Fruit fly (Drosophila melanogaster): ENCODE results near the gene CG12057.
A peak's percentile ranks its signal among the peaks of the same experiment; 100 is the strongest.

CG12057 gene

dm6 chrX:9155715-9156387, 35.6 kb upstream of the CG12057 start:
- TF ChIP-seq CG14655 (GFP tag; optimal IDR thresholded peaks at IDR 0.05) (peak; percentile 54), CG8159 (tag; optimal IDR thresholded peaks at IDR 0.05) (peak; percentile 25), gl (tag; optimal IDR thresholded peaks at IDR 0.05) (peak; percentile 53), CG12605 (GFP tag; IDR thresholded peaks at IDR 0.05) (peak; percentile 29), fd96Ca (GFP tag; IDR thresholded peaks at IDR 0.05) (peak; percentile 46; the same call in 2 of the 3 replicates), Pif1A (GFP tag; optimal IDR thresholded peaks at IDR 0.05) (peak; percentile 50), CG13204 (GFP tag; optimal IDR thresholded peaks at IDR 0.05) (peak; percentile 41), D1 (tag; optimal IDR thresholded peaks at IDR 0.05) (no peak), Snoo (tag; optimal IDR thresholded peaks at IDR 0.05) (no peak), CG32121 (GFP tag; IDR thresholded peaks at IDR 0.05) (peak; percentile 23), rn (GFP tag; IDR thresholded peaks at IDR 0.05) (no peak), Pif1B (GFP tag; optimal IDR thresholded peaks at IDR 0.05) (peak; percentile 55), CG8301 (tag; optimal IDR thresholded peaks at IDR 0.05) (peak; percentile 12), CG34367 (tag; optimal IDR thresholded peaks at IDR 0.05) (peak; percentile 49), CG4496 (GFP tag; IDR thresholded peaks at IDR 0.05) (peak; percentile 31; the same call in 1 of the 3 replicates), CG10348 (GFP tag; IDR thresholded peaks at IDR 0.05) (no peak), Ets98B (GFP tag; IDR thresholded peaks at IDR 0.05) (no peak), CG9948 (tag; optimal IDR thresholded peaks at IDR 0.05) (peak; percentile 9), CG17806 (tag; optimal IDR thresholded peaks at IDR 0.05) (no peak), CG15710 (tag; optimal IDR thresholded peaks at IDR 0.05) (peak; percentile 31)

- TF ChIP-seq D1 (tag; optimal IDR thresholded peaks at IDR 0.05) (no peak), fd96Ca (GFP tag; IDR thresholded peaks at IDR 0.05) (no peak)
These were observed 35.1 kb upstream of the CG12057 start, which contains the start of gene His3.3B for dm6 chrX:9156388-9156823. His3.3B (minus strand) TSS chrX:9156669.

dm6 chrX:9158366-9158765, 33.1 kb upstream of the CG12057 start, which contains the start of the genes Ost48 and Dlip1:
Ost48 (minus strand) TSS chrX:9158515.
Dlip1 (plus strand) TSS chrX:9158622.
- no peak for TF ChIP-seq Snoo (tag; optimal IDR thresholded peaks at IDR 0.05)
- no peak for TF ChIP-seq CG32121 (GFP tag; IDR thresholded peaks at IDR 0.05)
- TF ChIP-seq EcR (GFP tag; optimal IDR thresholded peaks at IDR 0.05) = no peak

dm6 chrX:9159736-9160135, 31.7 kb upstream of the CG12057 start, which contains the start of gene NdufA3:
NdufA3 (minus strand) TSS chrX:9160052.
- no peak for TF ChIP-seq Ets98B (GFP tag; IDR thresholded peaks at IDR 0.05)
- no peak for TF ChIP-seq Snoo (tag; optimal IDR thresholded peaks at IDR 0.05)
- TF ChIP-seq Pif1A (GFP tag; optimal IDR thresholded peaks at IDR 0.05) = no peak
- TF ChIP-seq CG34367 (tag; optimal IDR thresholded peaks at IDR 0.05) = no peak
- TF ChIP-seq CG4496 (GFP tag; IDR thresholded peaks at IDR 0.05) = no peak
- TF ChIP-seq CG14655 (GFP tag; optimal IDR thresholded peaks at IDR 0.05) = no peak
- TF ChIP-seq EcR (GFP tag; optimal IDR thresholded peaks at IDR 0.05) = no peak
- TF ChIP-seq D1 (tag; optimal IDR thresholded peaks at IDR 0.05) = no peak
- no peak for TF ChIP-seq CG13204 (GFP tag; optimal IDR thresholded peaks at IDR 0.05)
- TF ChIP-seq CG15710 (tag; optimal IDR thresholded peaks at IDR 0.05) = no peak
- no peak for TF ChIP-seq CG8301 (tag; optimal IDR thresholded peaks at IDR 0.05)

dm6 chrX:9161912-9162311, 29.5 kb upstream of the CG12057 start, which contains the start of the genes Zpr1 and CG44532:
Zpr1 (minus strand) TSS chrX:9162090.
CG44532 (plus strand) TSS chrX:9162092.
- TF ChIP-seq CG15710 (tag; optimal IDR thresholded peaks at IDR 0.05) (no peak), CG14655 (GFP tag; optimal IDR thresholded peaks at IDR 0.05) (no peak), EcR (GFP tag; optimal IDR thresholded peaks at IDR 0.05) (no peak), fd96Ca (GFP tag; IDR thresholded peaks at IDR 0.05) (no peak), rn (GFP tag; IDR thresholded peaks at IDR 0.05) (no peak), CG17806 (tag; optimal IDR thresholded peaks at IDR 0.05) (no peak), CG32121 (GFP tag; IDR thresholded peaks at IDR 0.05) (no peak), Pif1A (GFP tag; optimal IDR thresholded peaks at IDR 0.05) (no peak), CG13204 (GFP tag; optimal IDR thresholded peaks at IDR 0.05) (no peak), CG10348 (GFP tag; IDR thresholded peaks at IDR 0.05) (no peak), Snoo (tag; optimal IDR thresholded peaks at IDR 0.05) (no peak), CG12605 (GFP tag; IDR thresholded peaks at IDR 0.05) (no peak), CG8159 (tag; optimal IDR thresholded peaks at IDR 0.05) (no peak), Pif1B (GFP tag; optimal IDR thresholded peaks at IDR 0.05) (no peak), CG8301 (tag; optimal IDR thresholded peaks at IDR 0.05) (no peak), D1 (tag; optimal IDR thresholded peaks at IDR 0.05) (no peak)

dm6 chrX:9163110-9163509, 28.3 kb upstream of the CG12057 start, which contains the start of gene mei-P26:
mei-P26 (plus strand) TSS chrX:9163255.
- no peak for TF ChIP-seq CG13204 (GFP tag; optimal IDR thresholded peaks at IDR 0.05)
- no peak for TF ChIP-seq Snoo (tag; optimal IDR thresholded peaks at IDR 0.05)
- no peak for TF ChIP-seq D1 (tag; optimal IDR thresholded peaks at IDR 0.05)
- no peak for TF ChIP-seq CG8159 (tag; optimal IDR thresholded peaks at IDR 0.05)
- TF ChIP-seq CG4496 (GFP tag; IDR thresholded peaks at IDR 0.05) = no peak
- no peak for TF ChIP-seq Pif1B (GFP tag; optimal IDR thresholded peaks at IDR 0.05)
- TF ChIP-seq Pif1A (GFP tag; optimal IDR thresholded peaks at IDR 0.05) = no peak
- TF ChIP-seq gl (tag; optimal IDR thresholded peaks at IDR 0.05) = no peak
- TF ChIP-seq rn (GFP tag; IDR thresholded peaks at IDR 0.05) = no peak
- no peak for TF ChIP-seq CG15710 (tag; optimal IDR thresholded peaks at IDR 0.05)
- no peak for TF ChIP-seq CG10348 (GFP tag; IDR thresholded peaks at IDR 0.05)
- no peak for TF ChIP-seq CG17806 (tag; optimal IDR thresholded peaks at IDR 0.05)
- TF ChIP-seq CG14655 (GFP tag; optimal IDR thresholded peaks at IDR 0.05) = no peak
- TF ChIP-seq CG32121 (GFP tag; IDR thresholded peaks at IDR 0.05) = no peak
- TF ChIP-seq CG34367 (tag; optimal IDR thresholded peaks at IDR 0.05) = no peak
- no peak for TF ChIP-seq CG9948 (tag; optimal IDR thresholded peaks at IDR 0.05)
- no peak for TF ChIP-seq CG12605 (GFP tag; IDR thresholded peaks at IDR 0.05)
- TF ChIP-seq fd96Ca (GFP tag; IDR thresholded peaks at IDR 0.05) = no peak
- TF ChIP-seq Ets98B (GFP tag; IDR thresholded peaks at IDR 0.05) = no peak
- TF ChIP-seq CG8301 (tag; optimal IDR thresholded peaks at IDR 0.05) = no peak

Data from whole organism, pupa.